Worm (Caenorhabditis elegans): ENCODE measurements around the gene C45B2.6.

DNA sequence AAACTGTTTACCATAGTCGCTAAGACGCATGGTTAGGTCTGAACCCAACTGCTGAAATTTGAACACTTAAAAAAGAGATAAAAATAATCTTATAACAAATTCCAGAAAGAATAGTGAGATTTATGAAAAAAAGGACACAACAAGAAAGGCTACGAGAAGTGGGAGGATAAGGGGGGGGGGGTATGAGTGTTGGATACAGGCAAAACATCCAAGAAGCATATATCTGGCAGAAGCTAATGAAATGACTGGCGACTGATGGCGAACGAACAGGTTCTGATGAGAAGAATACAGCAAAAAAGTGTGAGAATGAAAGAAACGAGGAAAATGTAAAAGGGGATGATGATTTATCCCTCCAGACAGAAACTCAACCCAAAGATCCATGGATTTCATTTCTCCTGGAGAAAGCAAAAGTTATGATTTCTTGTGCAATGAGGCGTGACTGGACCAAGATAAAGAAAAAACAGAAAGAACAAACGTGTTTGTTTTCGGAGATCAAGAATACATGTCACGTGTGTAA lies 13.3 kb downstream of the C45B2.6 start, which contains the start of gene ptr-4:
- TF ChIP-seq egl-27 (tag; optimal IDR thresholded peaks at IDR 0.05), result no peak
- no peak for TF ChIP-seq ama-1 (optimal IDR thresholded peaks at IDR 0.05)
- TF ChIP-seq nhr-11 (tag; optimal IDR thresholded peaks at IDR 0.05), result no peak
- TF ChIP-seq unc-39 (tag; optimal IDR thresholded peaks at IDR 0.05), result no peak
- no peak for TF ChIP-seq blmp-1 (tag; optimal IDR thresholded peaks at IDR 0.05; ENCODE audit: insufficient read depth)
- no peak for TF ChIP-seq nhr-12 (tag; optimal IDR thresholded peaks at IDR 0.05)
- no peak for TF ChIP-seq Y55F3AM.14 (GFP tag; optimal IDR thresholded peaks at IDR 0.05)
- TF ChIP-seq R02D3.7 (tag; optimal IDR thresholded peaks at IDR 0.05), result no peak
- no peak for TF ChIP-seq nhr-77 (tag; optimal IDR thresholded peaks at IDR 0.05)
- no peak for TF ChIP-seq alr-1 (tag; optimal IDR thresholded peaks at IDR 0.05)
- no peak for TF ChIP-seq nhr-23 (tag; optimal IDR thresholded peaks at IDR 0.05)
- TF ChIP-seq zag-1 (tag; optimal IDR thresholded peaks at IDR 0.05), result no peak
- no peak for TF ChIP-seq aly-2 (tag; optimal IDR thresholded peaks at IDR 0.05)

Data from whole organism, L2 larva.